Fruit fly (Drosophila melanogaster) whole organism, embryonic: ENCODE measurements around the gene Glyat.
A peak's percentile ranks its signal among the peaks of the same experiment; 100 is the strongest.

Experiments used
- Bdp1 ChIP-seq: fragments of 200-800 bp; sonication (Bioruptor generic); optimal IDR thresholded peaks from 3 replicates; lab custom pipeline; 2016; ENCODE audit warnings: missing biosample characterization, missing genetic modification characterization
- CG1024 ChIP-seq: fragments of 200-800 bp; sonication (Bioruptor generic); IDR thresholded peaks from 2 replicates; pipeline ENCODE4 v1.3.6; 2022; ENCODE audit warnings: missing biosample characterization, missing genetic modification characterization
- CG10366 ChIP-seq: fragments of 200-800 bp; sonication (Bioruptor generic); IDR thresholded peaks from 2 replicates; pipeline ENCODE4 v1.3.6; 2022; ENCODE audit warnings: missing biosample characterization, missing genetic modification characterization
- CG11695 ChIP-seq: fragments of 200-800 bp; sonication (Bioruptor generic); IDR thresholded peaks from 3 replicates; pipeline ENCODE4 v1.3.6; 2022; ENCODE audit warnings: missing biosample characterization, missing genetic modification characterization
- CG13123 ChIP-seq: fragments of 200-800 bp; sonication (Bioruptor generic); optimal IDR thresholded peaks from 2 replicates; lab custom pipeline; 2016; ENCODE audit warnings: missing biosample characterization, missing genetic modification characterization
- CG13424 ChIP-seq: fragments of 200-800 bp; sonication (Bioruptor generic); optimal IDR thresholded peaks from 2 replicates; lab custom pipeline; 2019; ENCODE audit warnings: missing biosample characterization, mild to moderate bottlenecking, missing genetic modification characterization, moderate library complexity
- CG13894 ChIP-seq: fragments of 200-800 bp; sonication (Bioruptor generic); optimal IDR thresholded peaks from 3 replicates; lab custom pipeline; 2018; ENCODE audit warnings: missing biosample characterization, mild to moderate bottlenecking, missing genetic modification characterization, moderate library complexity
- CG14441 ChIP-seq: fragments of 200-800 bp; sonication (Bioruptor generic); IDR thresholded peaks from 2 replicates; pipeline ENCODE4 v1.3.6; 2022; ENCODE audit warnings: missing biosample characterization, missing genetic modification characterization
- CG1647 ChIP-seq: fragments of 200-800 bp; sonication (Bioruptor generic); optimal IDR thresholded peaks from 3 replicates; lab custom pipeline; 2016; ENCODE audit warnings: missing biosample characterization, missing genetic modification characterization
- CG16815 ChIP-seq: fragments of 200-800 bp; sonication (Bioruptor generic); optimal IDR thresholded peaks from 3 replicates; lab custom pipeline; 2017; ENCODE audit warnings: missing biosample characterization, mild to moderate bottlenecking, missing genetic modification characterization
- CG17568 ChIP-seq: fragments of 200-800 bp; sonication (Bioruptor generic); optimal IDR thresholded peaks from 2 replicates; lab custom pipeline; 2018; ENCODE audit warnings: missing biosample characterization, mild to moderate bottlenecking, missing genetic modification characterization, moderate library complexity
- CG2120 ChIP-seq: fragments of 200-800 bp; sonication (Bioruptor generic); optimal IDR thresholded peaks from 3 replicates; lab custom pipeline; 2016; ENCODE audit warnings: missing biosample characterization, missing genetic modification characterization
- CG3281 ChIP-seq: fragments of 200-800 bp; sonication (Bioruptor generic); optimal IDR thresholded peaks from 3 replicates; lab custom pipeline; 2017; ENCODE audit warnings: missing biosample characterization, mild to moderate bottlenecking, missing genetic modification characterization
- CG34422 ChIP-seq: fragments of 200-800 bp; sonication (Bioruptor generic); IDR thresholded peaks from 3 replicates; pipeline ENCODE4 v1.3.6; 2022; ENCODE audit warnings: missing biosample characterization, missing genetic modification characterization
- CG4360 ChIP-seq: fragments of 200-800 bp; sonication (Bioruptor generic); IDR thresholded peaks from 2 replicates; pipeline ENCODE4 v1.3.6; 2022; ENCODE audit warnings: missing biosample characterization, missing genetic modification characterization
- CG7556 ChIP-seq: fragments of 200-800 bp; sonication (Bioruptor generic); optimal IDR thresholded peaks from 2 replicates; lab custom pipeline; 2017; ENCODE audit warnings: missing biosample characterization, mild to moderate bottlenecking, missing genetic modification characterization
- CG8290 ChIP-seq, 3 experiments: fragments of 200-800 bp; sonication (Bioruptor generic); optimal IDR thresholded peaks; 2 replicates each; lab custom pipeline; 2016 to 2019; ENCODE audit warnings: missing biosample characterization in 3 of 3, missing genetic modification characterization in 3 of 3, mild to moderate bottlenecking in 2 of 3, moderate library complexity in 1 of 3
- CG8765 ChIP-seq: fragments of 200-800 bp; sonication (Bioruptor generic); IDR thresholded peaks from 2 replicates; pipeline ENCODE4 v1.3.6; 2022; ENCODE audit warnings: missing biosample characterization, missing genetic modification characterization
- CkIIα-i1 ChIP-seq: fragments of 200-800 bp; sonication (Bioruptor generic); IDR thresholded peaks from 2 replicates; pipeline ENCODE4 v1.3.6; 2022; ENCODE audit warnings: missing biosample characterization, missing genetic modification characterization
- H15 ChIP-seq: fragments of 200-800 bp; sonication (Bioruptor generic); IDR thresholded peaks from 3 replicates; pipeline ENCODE4 v1.3.6; 2022; ENCODE audit warnings: missing biosample characterization, missing genetic modification characterization
- HmgZ ChIP-seq: fragments of 200-800 bp; sonication (Bioruptor generic); optimal IDR thresholded peaks from 2 replicates; lab custom pipeline; 2018; ENCODE audit warnings: missing biosample characterization, mild to moderate bottlenecking, missing genetic modification characterization
- Hr51 ChIP-seq, 2 experiments: fragments of 200-800 bp; sonication (Bioruptor generic); optimal IDR thresholded peaks; 2 replicates in 1 of 2; 3 replicates in 1 of 2; lab custom pipeline; 2016 to 2018; ENCODE audit warnings: missing biosample characterization in 2 of 2, missing genetic modification characterization in 2 of 2, mild to moderate bottlenecking in 1 of 2, moderate library complexity in 1 of 2
- Med ChIP-seq: fragments of 200-800 bp; sonication (Bioruptor generic); peaks from one replicate; lab custom pipeline; 2016; ENCODE audit warnings: missing biosample characterization, missing genetic modification characterization, mild to moderate bottlenecking, inconsistent platforms, moderate library complexity
- Sry-β ChIP-seq: fragments of 200-800 bp; sonication (Bioruptor generic); optimal IDR thresholded peaks from 2 replicates; lab custom pipeline; 2018; ENCODE audit warnings: missing biosample characterization, mild to moderate bottlenecking, missing genetic modification characterization, moderate library complexity
- Stat92E ChIP-seq, 3 experiments: fragments of >200 bp in 2 of 3; fragments of 200-800 bp in 1 of 3; sonication (Bioruptor generic) in 1 of 3; optimal IDR thresholded peaks; 2 replicates each; lab custom pipeline; 2017 to 2019; ENCODE audit warnings: missing biosample characterization in 3 of 3, missing genetic modification characterization in 3 of 3, mild to moderate bottlenecking in 1 of 3, moderate library complexity in 1 of 3
- amos ChIP-seq: fragments of 200-800 bp; sonication (Bioruptor generic); IDR thresholded peaks from 2 replicates; pipeline ENCODE4 v1.3.6; 2022; ENCODE audit warnings: missing biosample characterization, missing genetic modification characterization; ENCODE audit not compliant: partially characterized antibody
- bab2 ChIP-seq: fragments of 200-800 bp; sonication (Bioruptor generic); optimal IDR thresholded peaks from 2 replicates; lab custom pipeline; 2016; ENCODE audit warnings: missing biosample characterization, missing genetic modification characterization
- bsh ChIP-seq, 2 experiments: fragments of 200-800 bp; sonication (Bioruptor generic); optimal IDR thresholded peaks; 2 replicates each; lab custom pipeline; 2017 to 2018; ENCODE audit warnings: mild to moderate bottlenecking in 2 of 2, missing biosample characterization in 2 of 2, missing genetic modification characterization in 2 of 2, moderate library complexity in 1 of 2
- cg ChIP-seq: fragments of 200-800 bp; sonication (Bioruptor generic); optimal IDR thresholded peaks from 3 replicates; lab custom pipeline; 2019; ENCODE audit warnings: missing biosample characterization, mild to moderate bottlenecking, missing genetic modification characterization, moderate library complexity
- dati ChIP-seq: fragments of 200-800 bp; sonication (Bioruptor generic); IDR thresholded peaks from 2 replicates; pipeline ENCODE4 v1.3.6; 2022; ENCODE audit warnings: missing biosample characterization, missing genetic modification characterization
- gem ChIP-seq: fragments of 200-800 bp; sonication (Bioruptor generic); optimal IDR thresholded peaks from 2 replicates; lab custom pipeline; 2019; ENCODE audit warnings: missing biosample characterization, mild to moderate bottlenecking, missing genetic modification characterization, moderate library complexity
- grau ChIP-seq: fragments of 200-800 bp; optimal IDR thresholded peaks from 3 replicates; lab custom pipeline; 2019; ENCODE audit warnings: missing biosample characterization, mild to moderate bottlenecking, missing genetic modification characterization, moderate library complexity
- grn ChIP-seq: fragments of 200-800 bp; sonication (Bioruptor generic); optimal IDR thresholded peaks from 3 replicates; lab custom pipeline; 2017; ENCODE audit warnings: missing biosample characterization, missing genetic modification characterization
- ham ChIP-seq: fragments of 200-800 bp; sonication (Bioruptor generic); IDR thresholded peaks from 2 replicates; pipeline ENCODE4 v1.3.6; 2022; ENCODE audit warnings: missing biosample characterization, missing genetic modification characterization
- hkb ChIP-seq, 2 experiments: fragments of 200-800 bp in 1 of 2; fragments of >200 bp in 1 of 2; sonication (Bioruptor generic) in 1 of 2; IDR thresholded peaks in 1 of 2; optimal IDR thresholded peaks in 1 of 2; 2 replicates each; pipeline versions ENCODE4 v1.3.6 to Lab custom; 2017 to 2022; ENCODE audit warnings: missing biosample characterization in 1 of 2, missing genetic modification characterization in 1 of 2
- knrl ChIP-seq: fragments of 200-800 bp; sonication (Bioruptor generic); IDR thresholded peaks from 3 replicates; pipeline ENCODE4 v1.3.6; 2022; ENCODE audit warnings: missing biosample characterization, missing genetic modification characterization; ENCODE audit not compliant: partially characterized antibody
- lov ChIP-seq, 2 experiments: fragments of 200-800 bp in 1 of 2; fragments of >200 bp in 1 of 2; sonication (Bioruptor generic) in 1 of 2; IDR thresholded peaks in 1 of 2; optimal IDR thresholded peaks in 1 of 2; 2 replicates in 1 of 2; 3 replicates in 1 of 2; pipeline versions ENCODE4 v1.3.6 to Lab custom; 2017 to 2022; ENCODE audit warnings: missing biosample characterization in 1 of 2, missing genetic modification characterization in 1 of 2
- maf-S ChIP-seq: fragments of 200-800 bp; sonication (Bioruptor generic); optimal IDR thresholded peaks from 2 replicates; lab custom pipeline; 2016; ENCODE audit warnings: missing biosample characterization, missing genetic modification characterization
- nmo ChIP-seq: fragments of 200-800 bp; sonication (Bioruptor generic); optimal IDR thresholded peaks from 2 replicates; lab custom pipeline; 2018; ENCODE audit warnings: missing biosample characterization, mild to moderate bottlenecking, missing genetic modification characterization, moderate library complexity
- phol ChIP-seq: fragments of 200-800 bp; sonication (Bioruptor generic); optimal IDR thresholded peaks from 3 replicates; lab custom pipeline; 2018; ENCODE audit warnings: missing biosample characterization, mild to moderate bottlenecking, missing genetic modification characterization, moderate library complexity
- ranshi ChIP-seq: fragments of 200-800 bp; sonication (Bioruptor generic); IDR thresholded peaks from 2 replicates; pipeline ENCODE4 v1.3.6; 2022; ENCODE audit warnings: missing biosample characterization, missing genetic modification characterization
- rib ChIP-seq: fragments of 200-800 bp; sonication (Bioruptor generic); IDR thresholded peaks from 2 replicates; pipeline ENCODE4 v1.3.6; 2022; ENCODE audit warnings: missing biosample characterization, missing genetic modification characterization
- sna ChIP-seq: fragments of 200-800 bp; sonication (Bioruptor generic); IDR thresholded peaks from 2 replicates; pipeline ENCODE4 v1.3.6; 2022; ENCODE audit warnings: missing biosample characterization, missing genetic modification characterization; ENCODE audit not compliant: partially characterized antibody
- stwl ChIP-seq: fragments of 200-800 bp; sonication (Bioruptor generic); optimal IDR thresholded peaks from 3 replicates; lab custom pipeline; 2018; ENCODE audit warnings: missing biosample characterization, mild to moderate bottlenecking, missing genetic modification characterization, moderate library complexity
- tna ChIP-seq: fragments of 200-800 bp; sonication (Bioruptor generic); IDR thresholded peaks from 2 replicates; pipeline ENCODE4 v1.3.6; 2022; ENCODE audit warnings: missing biosample characterization, missing genetic modification characterization; ENCODE audit not compliant: partially characterized antibody
- twi ChIP-seq: fragments of 200-800 bp; optimal IDR thresholded peaks from 2 replicates; lab custom pipeline; 2019; ENCODE audit warnings: missing biosample characterization, mild to moderate bottlenecking, missing genetic modification characterization, moderate library complexity

Glyat gene

dm6 chr2L:8010602-8011455 lies at the start of gene Glyat, which contains the start of gene Tg (continued):
- TF ChIP-seq CG17568 (GFP tag; lab: Kevin White, UChicago) (peak; percentile 23), H15 (GFP tag; lab: Robert Waterston, UW) (no peak), HmgZ (tag; lab: Kevin White, UChicago) (peak; percentile 21), phol (peak; percentile 15), hkb (optimal IDR thresholded peaks at IDR 0.05; lab: Kevin White, UChicago) (no peak), hkb (GFP tag; IDR thresholded peaks at IDR 0.05; lab: Robert Waterston, UW) (0 out of 2 replicates have a peak, but pooled peaks have one; percentile 36), dati (GFP tag; lab: Robert Waterston, UW) (no peak), stwl (no peak), sna (GFP tag; lab: Robert Waterston, UW) (0 out of 2 replicates have a peak, but pooled peaks have one; percentile 20), CG7556 (GFP tag; lab: Kevin White, UChicago) (no peak), nmo (GFP tag; lab: Kevin White, UChicago) (peak; percentile 14), CG2120 (GFP tag; lab: Kevin White, UChicago) (peak; percentile 45), CG16815 (GFP tag; lab: Kevin White, UChicago) (no peak), CG10366 (GFP tag; lab: Robert Waterston, UW) (no peak), amos (GFP tag; lab: Robert Waterston, UW) (no peak; the same call in 1 of the 2 replicates), CG4360 (no peak), CG1024 (no peak), CG8290 (GFP tag; optimal IDR thresholded peaks at IDR 0.05; lab: Kevin White, UChicago) (no peak), CG8290 (tag; optimal IDR thresholded peaks at IDR 0.05; lab: Kevin White, UChicago) (no peak), tna (no peak), CG11695 (GFP tag; lab: Robert Waterston, UW) (peak; percentile 48; the same call in 1 of the 3 replicates), CG34422 (GFP tag; lab: Robert Waterston, UW) (0 out of 3 replicates have a peak, but pooled peaks have one; percentile 33), ham (no peak), bsh (GFP tag; optimal IDR thresholded peaks at IDR 0.05; lab: Kevin White, UChicago) (no peak), CkIIα-i1 (GFP tag; lab: Robert Waterston, UW) (no peak), knrl (GFP tag; lab: Robert Waterston, UW) (no peak), Hr51 (GFP tag; optimal IDR thresholded peaks at IDR 0.05; lab: Kevin White, UChicago) (peak in 1 of 2 experiments; percentile 8), maf-S (no peak), CG13123 (GFP tag; lab: Kevin White, UChicago) (no peak), rib (GFP tag; lab: Robert Waterston, UW) (no peak), Med (GFP tag; lab: Kevin White, UChicago) (peak; percentile 84), cg (no peak), lov (optimal IDR thresholded peaks at IDR 0.05; lab: Kevin White, UChicago) (no peak), lov (GFP tag; IDR thresholded peaks at IDR 0.05; lab: Robert Waterston, UW) (no peak), CG13424 (tag; lab: Kevin White, UChicago) (peak; percentile 19), CG14441 (GFP tag; lab: Robert Waterston, UW) (peak; percentile 19; the same call in 1 of the 2 replicates), twi (tag; lab: Kevin White, UChicago) (no peak), CG13894 (tag; lab: Kevin White, UChicago) (no peak), Bdp1 (GFP tag; lab: Kevin White, UChicago) (no peak), grau (peak; percentile 41), gem (peak; percentile 47), ranshi (peak; percentile 23; the same call in 1 of the 2 replicates), grn (no peak), bab2 (GFP tag; lab: Kevin White, UChicago) (no peak), Sry-β (no peak), CG8765 (GFP tag; lab: Robert Waterston, UW) (no peak), Stat92E (GFP tag; optimal IDR thresholded peaks at IDR 0.05; lab: Kevin White, UChicago) (peak in 1 of 3 experiments; percentile 32), CG3281 (peak; percentile 29), CG1647 (no peak)
